Worm (Caenorhabditis elegans): ENCODE results near the gene clh-1.

The clh-1 gene

ce11 chrII:11889420-11890075, 33.3 kb upstream of the clh-1 start:
- TF ChIP-seq dpl-1 (GFP tag; optimal IDR thresholded peaks at IDR 0.05) (peak in 2 of 3 experiments; percentile 10 to 13), lsy-2 (tag; optimal IDR thresholded peaks at IDR 0.05) (peak in 1 of 2 experiments; percentile 30), swsn-7 (tag; optimal IDR thresholded peaks at IDR 0.05) (peak; percentile 18), unc-30 (tag; optimal IDR thresholded peaks at IDR 0.05) (no peak), blmp-1 (tag; optimal IDR thresholded peaks at IDR 0.05) (peak; percentile 83), ceh-82 (tag; optimal IDR thresholded peaks at IDR 0.05) (no peak), nhr-71 (tag; optimal IDR thresholded peaks at IDR 0.05) (peak; percentile 18), nhr-20 (tag; optimal IDR thresholded peaks at IDR 0.05) (peak; percentile 54), ztf-11 (tag; optimal IDR thresholded peaks at IDR 0.05) (peak in 1 of 2 experiments; percentile 50), lin-35 (GFP tag; optimal IDR thresholded peaks at IDR 0.05) (peak in 1 of 2 experiments; percentile 43), C16A3.4 (tag; optimal IDR thresholded peaks at IDR 0.05) (peak; percentile 26), rnt-1 (tag; optimal IDR thresholded peaks at IDR 0.05) (peak; percentile 24), nhr-19 (GFP tag; conservative IDR thresholded peaks at IDR 0.05) (0 out of 2 replicates have a peak, but pooled peaks have one; percentile 7), fkh-4 (tag; optimal IDR thresholded peaks at IDR 0.05; ENCODE audit: borderline replicate concordance) (no peak), lin-13 (GFP tag; optimal IDR thresholded peaks at IDR 0.05) (no peak), tbx-2 (tag; optimal IDR thresholded peaks at IDR 0.05) (peak; percentile 2), unc-130 (tag; optimal IDR thresholded peaks at IDR 0.05) (no peak), mdl-1 (tag; optimal IDR thresholded peaks at IDR 0.05) (no peak), mep-1 (tag; optimal IDR thresholded peaks at IDR 0.05) (peak; percentile 4), tlp-1 (tag; optimal IDR thresholded peaks at IDR 0.05) (no peak), irx-1 (tag; optimal IDR thresholded peaks at IDR 0.05) (no peak), efl-3 (GFP tag; optimal IDR thresholded peaks at IDR 0.05) (no peak), snu-23 (GFP tag; optimal IDR thresholded peaks at IDR 0.05) (peak; percentile 55), nhr-85 (tag) (peak; percentile 83), efl-1 (optimal IDR thresholded peaks at IDR 0.05) (no peak), efl-1 (GFP tag; optimal IDR thresholded peaks at IDR 0.05 in 1 of 2) (peak in 1 of 2 experiments; percentile 92), nhr-90 (tag; optimal IDR thresholded peaks at IDR 0.05; ENCODE audit: poor library complexity) (peak; percentile 33)

ce11 chrII:11888150-11888549, 31.9 kb upstream of the clh-1 start:
- TF ChIP-seq pax-3 (tag; optimal IDR thresholded peaks at IDR 0.05): no peak
- peak; percentile 69 for TF ChIP-seq nhr-85 (tag)
- no peak for TF ChIP-seq nhr-19 (GFP tag; conservative IDR thresholded peaks at IDR 0.05)
- no peak for TF ChIP-seq ztf-4 (tag; optimal IDR thresholded peaks at IDR 0.05)
- no peak for TF ChIP-seq blmp-1 (tag; optimal IDR thresholded peaks at IDR 0.05)
- TF ChIP-seq pqm-1 (tag; optimal IDR thresholded peaks at IDR 0.05): no peak
- no peak for TF ChIP-seq grh-1 (GFP tag; IDR thresholded peaks at IDR 0.05)
- TF ChIP-seq aly-2 (tag; optimal IDR thresholded peaks at IDR 0.05): no peak
- no peak for TF ChIP-seq ceh-88 (GFP tag; IDR thresholded peaks at IDR 0.05)
- no peak for TF ChIP-seq mab-9 (GFP tag; IDR thresholded peaks at IDR 0.05)
- TF ChIP-seq C16A3.4 (tag; optimal IDR thresholded peaks at IDR 0.05): no peak
- no peak for TF ChIP-seq sptf-1 (tag; optimal IDR thresholded peaks at IDR 0.05)
- no peak for TF ChIP-seq jun-1 (tag; optimal IDR thresholded peaks at IDR 0.05)
- TF ChIP-seq unc-62 (GFP tag; optimal IDR thresholded peaks at IDR 0.05): no peak
- TF ChIP-seq lin-14 (GFP tag; optimal IDR thresholded peaks at IDR 0.05): peak; percentile 27

- TF ChIP-seq efl-1 (optimal IDR thresholded peaks at IDR 0.05): no peak
- TF ChIP-seq efl-1 (GFP tag; optimal IDR thresholded peaks at IDR 0.05 in 1 of 2): peak in 1 of 2 experiments; percentile 17
- TF ChIP-seq lin-35 (GFP tag; optimal IDR thresholded peaks at IDR 0.05): no peak
- no peak for TF ChIP-seq elt-2 (tag; optimal IDR thresholded peaks at IDR 0.05)
- TF ChIP-seq C04F5.9 (tag; optimal IDR thresholded peaks at IDR 0.05): no peak
- TF ChIP-seq ceh-63 (GFP tag; optimal IDR thresholded peaks at IDR 0.05): no peak
- TF ChIP-seq tbx-2 (tag; optimal IDR thresholded peaks at IDR 0.05): peak; percentile 25
- TF ChIP-seq ztf-11 (tag; optimal IDR thresholded peaks at IDR 0.05): peak in 1 of 2 experiments; percentile 86
- TF ChIP-seq unc-86 (tag; optimal IDR thresholded peaks at IDR 0.05): peak; percentile 45
Measured at ce11 chrII:11887724-11888123, 31.5 kb upstream of the clh-1 start.
